Fruit fly (Drosophila melanogaster) whole organism, embryonic: ENCODE data around the gene Orc2.

ENCODE experiments used
- Aef1 ChIP-seq: fragments of 200-800 bp; sonication (Bioruptor generic); IDR thresholded peaks from 3 replicates; pipeline ENCODE4 v1.3.6; 2022; ENCODE audit warnings: missing biosample characterization, missing genetic modification characterization
- BtbVII ChIP-seq: fragments of 200-800 bp; sonication (Bioruptor generic); optimal IDR thresholded peaks from 3 replicates; lab custom pipeline; 2017; ENCODE audit warnings: missing biosample characterization, mild to moderate bottlenecking, missing genetic modification characterization
- CG10979 ChIP-seq: fragments of 200-800 bp; sonication (Bioruptor generic); optimal IDR thresholded peaks from 2 replicates; lab custom pipeline; 2018; ENCODE audit warnings: missing biosample characterization, mild to moderate bottlenecking, missing genetic modification characterization, moderate library complexity
- CG11560 ChIP-seq: fragments of 200-800 bp; sonication (Bioruptor generic); IDR thresholded peaks from 3 replicates; pipeline ENCODE4 v1.3.6; 2022; ENCODE audit warnings: missing biosample characterization, missing genetic modification characterization
- CG11723 ChIP-seq: fragments of 200-800 bp; sonication (Bioruptor generic); optimal IDR thresholded peaks from 2 replicates; lab custom pipeline; 2017; ENCODE audit warnings: missing biosample characterization, mild to moderate bottlenecking, missing genetic modification characterization
- CG1233 ChIP-seq: fragments of 200-800 bp; sonication (Bioruptor generic); optimal IDR thresholded peaks from 4 replicates; lab custom pipeline; 2018; ENCODE audit warnings: missing biosample characterization, mild to moderate bottlenecking, missing genetic modification characterization
- CG13624 ChIP-seq: fragments of 200-800 bp; sonication (Bioruptor generic); optimal IDR thresholded peaks from 2 replicates; lab custom pipeline; 2016; ENCODE audit warnings: missing biosample characterization, missing genetic modification characterization
- CG14441 ChIP-seq: fragments of 200-800 bp; sonication (Bioruptor generic); IDR thresholded peaks from 2 replicates; pipeline ENCODE4 v1.3.6; 2022; ENCODE audit warnings: missing biosample characterization, missing genetic modification characterization
- CG14710 ChIP-seq: fragments of 200-800 bp; sonication (Bioruptor generic); optimal IDR thresholded peaks from 3 replicates; lab custom pipeline; 2019; ENCODE audit warnings: missing biosample characterization, mild to moderate bottlenecking, missing genetic modification characterization, moderate library complexity
- CG1602 ChIP-seq: fragments of 200-800 bp; sonication (Bioruptor generic); optimal IDR thresholded peaks from 3 replicates; lab custom pipeline; 2016; ENCODE audit warnings: missing biosample characterization, missing genetic modification characterization
- CG16779 ChIP-seq: fragments of 200-800 bp; sonication (Bioruptor generic); IDR thresholded peaks from 2 replicates; pipeline ENCODE4 v1.3.6; 2022; ENCODE audit warnings: missing biosample characterization, missing genetic modification characterization
- CG17802 ChIP-seq: fragments of 200-800 bp; sonication (Bioruptor generic); optimal IDR thresholded peaks from 2 replicates; lab custom pipeline; 2018; ENCODE audit warnings: missing biosample characterization, mild to moderate bottlenecking, missing genetic modification characterization, moderate library complexity
- CG2120 ChIP-seq: fragments of 200-800 bp; sonication (Bioruptor generic); optimal IDR thresholded peaks from 3 replicates; lab custom pipeline; 2016; ENCODE audit warnings: missing biosample characterization, missing genetic modification characterization
- CG2678 ChIP-seq: fragments of 200-800 bp; sonication (Bioruptor generic); optimal IDR thresholded peaks from 3 replicates; lab custom pipeline; 2019; ENCODE audit warnings: missing biosample characterization, mild to moderate bottlenecking, missing genetic modification characterization, moderate library complexity
- CG34224 ChIP-seq: fragments of 200-800 bp; sonication (Bioruptor generic); IDR thresholded peaks from 3 replicates; pipeline ENCODE4 v1.3.6; 2022; ENCODE audit warnings: missing biosample characterization, missing genetic modification characterization; ENCODE audit not compliant: partially characterized antibody
- CG34422 ChIP-seq: fragments of 200-800 bp; sonication (Bioruptor generic); IDR thresholded peaks from 3 replicates; pipeline ENCODE4 v1.3.6; 2022; ENCODE audit warnings: missing biosample characterization, missing genetic modification characterization
- CG4282 ChIP-seq: fragments of 200-800 bp; sonication (Bioruptor generic); optimal IDR thresholded peaks from 2 replicates; lab custom pipeline; 2016; ENCODE audit warnings: missing biosample characterization, missing genetic modification characterization
- CG4707 ChIP-seq: fragments of 200-800 bp; sonication (Bioruptor generic); optimal IDR thresholded peaks from 2 replicates; lab custom pipeline; 2018; ENCODE audit warnings: missing biosample characterization, mild to moderate bottlenecking, missing genetic modification characterization, moderate library complexity
- CG4820 ChIP-seq: fragments of 200-800 bp; sonication (Bioruptor generic); optimal IDR thresholded peaks from 3 replicates; lab custom pipeline; 2016; ENCODE audit warnings: missing biosample characterization, missing genetic modification characterization
- Chrac-16 ChIP-seq: fragments of 200-800 bp; sonication (Bioruptor generic); optimal IDR thresholded peaks from 3 replicates; lab custom pipeline; 2016; ENCODE audit warnings: missing biosample characterization, missing genetic modification characterization
- Fer3 ChIP-seq: fragments of 200-800 bp; sonication (Bioruptor generic); optimal IDR thresholded peaks from 2 replicates; lab custom pipeline; 2018; ENCODE audit warnings: missing biosample characterization, mild to moderate bottlenecking, missing genetic modification characterization, moderate library complexity
- Hand ChIP-seq: fragments of 200-800 bp; sonication (Bioruptor generic); optimal IDR thresholded peaks from 2 replicates; lab custom pipeline; 2017; ENCODE audit warnings: mild to moderate bottlenecking, missing biosample characterization, missing genetic modification reagents, missing genetic modification characterization
- Hr3 ChIP-seq: fragments of 200-800 bp; sonication (Bioruptor generic); optimal IDR thresholded peaks from 3 replicates; lab custom pipeline; 2016; ENCODE audit warnings: missing biosample characterization, missing genetic modification characterization
- Jarid2 ChIP-seq: fragments of 200-800 bp; sonication (Bioruptor generic); optimal IDR thresholded peaks from 3 replicates; lab custom pipeline; 2017; ENCODE audit warnings: mild to moderate bottlenecking, missing biosample characterization, missing genetic modification reagents, missing genetic modification characterization
- Meics ChIP-seq: fragments of 200-800 bp; sonication (Bioruptor generic); optimal IDR thresholded peaks from 2 replicates; lab custom pipeline; 2017; ENCODE audit warnings: missing biosample characterization, mild to moderate bottlenecking, missing genetic modification characterization
- Mrtf ChIP-seq: fragments of 200-800 bp; sonication (Bioruptor generic); IDR thresholded peaks from 3 replicates; pipeline ENCODE4 v1.3.6; 2022; ENCODE audit warnings: missing biosample characterization, missing genetic modification characterization
- Myb ChIP-seq: fragments of 200-800 bp; sonication (Bioruptor generic); optimal IDR thresholded peaks from 2 replicates; lab custom pipeline; 2016; ENCODE audit warnings: missing biosample characterization, missing genetic modification characterization
- NFAT ChIP-seq: fragments of 200-800 bp; sonication (Bioruptor generic); IDR thresholded peaks from 2 replicates; pipeline ENCODE4 v1.3.6; 2022; ENCODE audit warnings: missing biosample characterization, missing genetic modification characterization
- Ravus ChIP-seq: fragments of 200-800 bp; sonication (Bioruptor generic); IDR thresholded peaks from 2 replicates; pipeline ENCODE4 v1.3.6; 2022; ENCODE audit warnings: missing biosample characterization, missing genetic modification characterization
- TFAM ChIP-seq: fragments of 200-800 bp; sonication (Bioruptor generic); optimal IDR thresholded peaks from 2 replicates; lab custom pipeline; 2017; ENCODE audit warnings: missing biosample characterization, missing genetic modification characterization, inconsistent platforms
- ab ChIP-seq: fragments of 200-800 bp; sonication (Bioruptor generic); optimal IDR thresholded peaks from 2 replicates; lab custom pipeline; 2016; ENCODE audit warnings: missing biosample characterization, missing genetic modification characterization
- ac ChIP-seq: fragments of 200-800 bp; sonication (Bioruptor generic); optimal IDR thresholded peaks from 3 replicates; lab custom pipeline; 2017; ENCODE audit warnings: missing biosample characterization, mild to moderate bottlenecking, missing genetic modification characterization
- al ChIP-seq: fragments of 200-800 bp; sonication (Bioruptor generic); IDR thresholded peaks from 2 replicates; pipeline ENCODE4 v1.3.6; 2022; ENCODE audit warnings: missing biosample characterization, missing genetic modification characterization
- bowl ChIP-seq: fragments of 200-800 bp; sonication (Bioruptor generic); IDR thresholded peaks from 2 replicates; pipeline ENCODE4 v1.3.6; 2022; ENCODE audit warnings: missing biosample characterization, missing genetic modification characterization
- cad ChIP-seq: fragments of >200 bp; optimal IDR thresholded peaks from 2 replicates; lab custom pipeline; 2017; ENCODE audit warnings: missing biosample characterization, missing genetic modification characterization
- chinmo ChIP-seq: fragments of 200-800 bp; sonication (Bioruptor generic); IDR thresholded peaks from 4 replicates; pipeline ENCODE4 v1.3.6; 2022; ENCODE audit warnings: missing biosample characterization, missing genetic modification characterization; ENCODE audit not compliant: partially characterized antibody
- corto ChIP-seq: fragments of 200-800 bp; sonication (Bioruptor generic); optimal IDR thresholded peaks from 2 replicates; lab custom pipeline; 2016; ENCODE audit warnings: missing biosample characterization, mild to moderate bottlenecking, missing genetic modification characterization, moderate library complexity
- dmrt11E ChIP-seq: fragments of 200-800 bp; sonication (Bioruptor generic); optimal IDR thresholded peaks from 3 replicates; lab custom pipeline; 2018; ENCODE audit warnings: missing biosample characterization, mild to moderate bottlenecking, missing genetic modification characterization, moderate library complexity
- dysf ChIP-seq: fragments of 200-800 bp; sonication (Bioruptor generic); IDR thresholded peaks from 3 replicates; pipeline ENCODE4 v1.3.6; 2022; ENCODE audit warnings: missing biosample characterization, missing genetic modification characterization
- emc ChIP-seq: fragments of 200-800 bp; sonication (Bioruptor generic); optimal IDR thresholded peaks from 2 replicates; lab custom pipeline; 2016; ENCODE audit warnings: missing biosample characterization, missing genetic modification characterization
- fru ChIP-seq: fragments of >200 bp; optimal IDR thresholded peaks from 2 replicates; lab custom pipeline; 2017
- fu2 ChIP-seq: fragments of 200-800 bp; sonication (Bioruptor generic); optimal IDR thresholded peaks from 2 replicates; lab custom pipeline; 2016; ENCODE audit warnings: missing biosample characterization, missing genetic modification characterization
- ham ChIP-seq: fragments of 200-800 bp; sonication (Bioruptor generic); IDR thresholded peaks from 2 replicates; pipeline ENCODE4 v1.3.6; 2022; ENCODE audit warnings: missing biosample characterization, missing genetic modification characterization
- lmd ChIP-seq: fragments of 200-800 bp; sonication (Bioruptor generic); IDR thresholded peaks from 2 replicates; pipeline ENCODE4 v1.3.6; 2022; ENCODE audit warnings: missing biosample characterization, missing genetic modification characterization
- luna ChIP-seq: fragments of 200-800 bp; sonication (Bioruptor generic); optimal IDR thresholded peaks from 2 replicates; lab custom pipeline; 2016; ENCODE audit warnings: missing biosample characterization, missing genetic modification characterization
- p53 ChIP-seq: fragments of 200-800 bp; sonication (Bioruptor generic); optimal IDR thresholded peaks from 2 replicates; lab custom pipeline; 2016; ENCODE audit warnings: missing biosample characterization, missing genetic modification characterization
- pho ChIP-seq: fragments of 200-800 bp; sonication (Bioruptor generic); optimal IDR thresholded peaks from 2 replicates; lab custom pipeline; 2016; ENCODE audit warnings: missing biosample characterization, missing genetic modification characterization
- phol ChIP-seq: fragments of 200-800 bp; sonication (Bioruptor generic); optimal IDR thresholded peaks from 3 replicates; lab custom pipeline; 2018; ENCODE audit warnings: missing biosample characterization, mild to moderate bottlenecking, missing genetic modification characterization, moderate library complexity
- sens ChIP-seq: fragments of 200-800 bp; sonication (Bioruptor generic); peaks from one replicate; lab custom pipeline; 2016; ENCODE audit warnings: missing biosample characterization, missing genetic modification characterization
- slou ChIP-seq: fragments of 200-800 bp; sonication (Bioruptor generic); optimal IDR thresholded peaks from 3 replicates; lab custom pipeline; 2016; ENCODE audit warnings: missing biosample characterization, missing genetic modification characterization
- sob ChIP-seq: fragments of 200-800 bp; sonication (Bioruptor generic); IDR thresholded peaks from 2 replicates; pipeline ENCODE4 v1.3.6; 2022; ENCODE audit warnings: missing biosample characterization, missing genetic modification characterization
- twi ChIP-seq: fragments of 200-800 bp; optimal IDR thresholded peaks from 2 replicates; lab custom pipeline; 2019; ENCODE audit warnings: missing biosample characterization, mild to moderate bottlenecking, missing genetic modification characterization, moderate library complexity
- wor ChIP-seq: fragments of 200-800 bp; sonication (Bioruptor generic); IDR thresholded peaks from 2 replicates; pipeline ENCODE4 v1.3.6; 2022; ENCODE audit warnings: missing biosample characterization, missing genetic modification characterization

The Orc2 gene

DNA sequence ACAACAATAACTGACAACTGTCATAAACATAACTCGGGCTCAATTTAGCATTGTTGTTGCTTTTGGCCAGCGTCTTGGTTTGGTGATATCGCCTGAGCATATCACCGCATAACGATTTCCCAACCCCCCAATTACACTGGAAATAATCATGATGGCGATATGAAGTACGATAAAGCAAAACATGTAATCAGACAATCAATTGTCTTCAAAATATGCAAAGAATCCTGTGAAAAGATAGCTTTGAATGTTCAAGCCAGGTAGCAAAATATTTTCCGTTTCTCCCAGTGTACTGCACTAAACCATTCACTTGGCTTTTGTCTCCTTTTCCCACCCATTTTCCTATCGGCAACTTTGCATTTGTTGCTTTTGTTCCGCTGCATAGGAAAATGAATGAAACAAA is 34.8 kb downstream of the Orc2 start (continued):
- no peak for TF ChIP-seq CG11723
- no peak for TF ChIP-seq chinmo
- TF ChIP-seq fru (lab: Kevin White, UChicago): no peak
- no peak for TF ChIP-seq pho
- peak; percentile 71 for TF ChIP-seq CG10979 (tag; lab: Kevin White, UChicago)
- peak; percentile 42 for TF ChIP-seq Jarid2 (GFP tag; lab: Kevin White, UChicago)
- peak; percentile 67 for TF ChIP-seq sob (GFP tag; lab: Robert Waterston, UW)
- no peak for TF ChIP-seq al
- TF ChIP-seq phol (tag; lab: Kevin White, UChicago): peak; percentile 59
- no peak for TF ChIP-seq wor
- no peak for TF ChIP-seq ab
- TF ChIP-seq slou (GFP tag; lab: Kevin White, UChicago): no peak
- TF ChIP-seq NFAT (GFP tag; lab: Robert Waterston, UW): no peak
- peak; percentile 79 for TF ChIP-seq sens (GFP tag; lab: Kevin White, UChicago)
- no peak for TF ChIP-seq CG2120 (GFP tag; lab: Kevin White, UChicago)
- no peak for TF ChIP-seq Chrac-16 (GFP tag; lab: Kevin White, UChicago)
- TF ChIP-seq twi (tag; lab: Kevin White, UChicago): no peak
- peak; percentile 5 for TF ChIP-seq emc
- no peak; the same call in 2 of the 3 replicates for TF ChIP-seq Aef1 (GFP tag; lab: Robert Waterston, UW)
- TF ChIP-seq CG4282: no peak
- TF ChIP-seq Meics (GFP tag; lab: Kevin White, UChicago): peak; percentile 29
- TF ChIP-seq BtbVII (GFP tag; lab: Kevin White, UChicago): no peak
- peak; percentile 69 for TF ChIP-seq CG14441 (GFP tag; lab: Robert Waterston, UW)
- TF ChIP-seq CG1602: no peak
- no peak for TF ChIP-seq dmrt11E (tag; lab: Kevin White, UChicago)
- no peak for TF ChIP-seq fu2
- TF ChIP-seq Ravus (GFP tag; lab: Robert Waterston, UW): no peak
- TF ChIP-seq CG4707 (GFP tag; lab: Kevin White, UChicago): no peak
- TF ChIP-seq Hand (GFP tag; lab: Kevin White, UChicago): no peak
- peak; percentile 52 for TF ChIP-seq CG14710 (tag; lab: Kevin White, UChicago)
- peak; percentile 21 for TF ChIP-seq CG17802 (tag; lab: Kevin White, UChicago)
- TF ChIP-seq dysf: peak; percentile 64; the same call in 2 of the 3 replicates
- TF ChIP-seq bowl (GFP tag; lab: Robert Waterston, UW): no peak
- TF ChIP-seq TFAM (GFP tag; lab: Kevin White, UChicago): peak; percentile 34
- no peak for TF ChIP-seq CG16779
- no peak for TF ChIP-seq Hr3 (GFP tag; lab: Kevin White, UChicago)
- TF ChIP-seq CG1233 (GFP tag; lab: Kevin White, UChicago): peak; percentile 36
- TF ChIP-seq luna (GFP tag; lab: Kevin White, UChicago): no peak
- peak; percentile 36; the same call in 1 of the 2 replicates for TF ChIP-seq lmd (GFP tag; lab: Robert Waterston, UW)
- no peak for TF ChIP-seq ham (GFP tag; lab: Robert Waterston, UW)
- peak; percentile 75 for TF ChIP-seq CG2678 (tag; lab: Kevin White, UChicago)
- no peak for TF ChIP-seq corto
- peak; percentile 69; the same call in 2 of the 3 replicates for TF ChIP-seq CG34422
- TF ChIP-seq CG11560 (tag; lab: Robert Waterston, UW): no peak
- peak; percentile 76 for TF ChIP-seq CG4820
- TF ChIP-seq p53 (GFP tag; lab: Kevin White, UChicago): peak; percentile 20
- TF ChIP-seq cad (GFP tag; lab: Kevin White, UChicago): no peak
- 0 out of 3 replicates have a peak, but pooled peaks have one; percentile 11 for TF ChIP-seq Mrtf (GFP tag; lab: Robert Waterston, UW)
- TF ChIP-seq CG34224 (GFP tag; lab: Robert Waterston, UW): no peak
- TF ChIP-seq ac (GFP tag; lab: Kevin White, UChicago): no peak
- TF ChIP-seq Fer3 (tag; lab: Kevin White, UChicago): peak; percentile 60
- TF ChIP-seq Myb: peak; percentile 16
- peak; percentile 10 for TF ChIP-seq CG13624
